Comparison of ENCODE assay signal across 2 fruit fly cellular contexts in genomic region chrX:15971574-15971973, dm6.
A peak's percentile ranks its signal among the peaks of the same experiment; 100 is the strongest.
TF ChIP-seq lines count a peak whose summit lies in the region.

No protein-coding gene starts in this region.

- no peak for TF ChIP-seq CTCF in whole organism, embryonic (GFP tag; optimal IDR thresholded peaks at IDR 0.05; lab: Kevin White, UChicago)

TF ChIP-seq in whole organism, embryonic, 481 proteins besides CTCF, POLR2A, EP300 and RAD21:
- no peak for TF ChIP-seq CG6813 (GFP tag; optimal IDR thresholded peaks at IDR 0.05; lab: Kevin White, UChicago)
- no peak for TF ChIP-seq CG11696 (GFP tag; IDR thresholded peaks at IDR 0.05; lab: Robert Waterston, UW)
- no peak for TF ChIP-seq CkIIα-i1 (GFP tag; IDR thresholded peaks at IDR 0.05; lab: Robert Waterston, UW)
- peak; percentile 96 for TF ChIP-seq nerfin-1 (tag; optimal IDR thresholded peaks at IDR 0.05; lab: Kevin White, UChicago)
- TF ChIP-seq bsh (GFP tag; optimal IDR thresholded peaks at IDR 0.05; lab: Kevin White, UChicago) = no peak
- TF ChIP-seq Trl (optimal IDR thresholded peaks at IDR 0.05; lab: Kevin White, UChicago) = peak in 1 of 2 experiments; percentile 17
- TF ChIP-seq Trl (GFP tag; optimal IDR thresholded peaks at IDR 0.05; lab: Kevin White, UChicago) = no peak
- TF ChIP-seq B-H2 (GFP tag; optimal IDR thresholded peaks at IDR 0.05; lab: Kevin White, UChicago) = no peak
- peak; percentile 31 for TF ChIP-seq abd-A (tag; optimal IDR thresholded peaks at IDR 0.05; lab: Kevin White, UChicago)
- TF ChIP-seq CG12299 (tag; optimal IDR thresholded peaks at IDR 0.05; lab: Kevin White, UChicago) = no peak
- TF ChIP-seq Ravus (GFP tag; IDR thresholded peaks at IDR 0.05; lab: Robert Waterston, UW) = no peak
- peak; percentile 5 for TF ChIP-seq Deaf1 (tag; optimal IDR thresholded peaks at IDR 0.05; lab: Kevin White, UChicago)
- no peak for TF ChIP-seq CG8388 (GFP tag; optimal IDR thresholded peaks at IDR 0.05; lab: Kevin White, UChicago)
- TF ChIP-seq CG6654 (GFP tag; optimal IDR thresholded peaks at IDR 0.05; lab: Kevin White, UChicago) = no peak
- TF ChIP-seq ewg (GFP tag; optimal IDR thresholded peaks at IDR 0.05; lab: Kevin White, UChicago) = peak; percentile 56
- TF ChIP-seq sd (tag; optimal IDR thresholded peaks at IDR 0.05; lab: Kevin White, UChicago) = peak; percentile 55
- TF ChIP-seq CG13894 (tag; optimal IDR thresholded peaks at IDR 0.05; lab: Kevin White, UChicago) = peak; percentile 29
- no peak for TF ChIP-seq fu2 (GFP tag; optimal IDR thresholded peaks at IDR 0.05; lab: Kevin White, UChicago)

TF ChIP-seq in whole organism, prepupa, 60 proteins besides CTCF, POLR2A, EP300 and RAD21:
- TF ChIP-seq salr (GFP tag; optimal IDR thresholded peaks at IDR 0.05; lab: Kevin White, UChicago) (no peak), svp (GFP tag; lab: Kevin White, UChicago) (peak; percentile 3), Hr39 (GFP tag; optimal IDR thresholded peaks at IDR 0.05; lab: Kevin White, UChicago) (no peak)
